Fruit fly (Drosophila melanogaster): Measurements from ENCODE around the gene Ubr3.
A peak's percentile ranks its signal among the peaks of the same experiment; 100 is the strongest.

Ubr3 gene

dm6 chrX:7937588-7938481 is 2.1 kb downstream of the Ubr3 start (continued):
- TF ChIP-seq CG4404 (GFP tag; IDR thresholded peaks at IDR 0.05) (peak; percentile 73; the same call in 1 of the 2 replicates), CG8388 (GFP tag; optimal IDR thresholded peaks at IDR 0.05) (peak; percentile 82), CG43689 (GFP tag; IDR thresholded peaks at IDR 0.05) (no peak), nerfin-1 (tag; optimal IDR thresholded peaks at IDR 0.05) (peak; percentile 86), H2.0 (GFP tag; IDR thresholded peaks at IDR 0.05) (0 out of 2 replicates have a peak, but pooled peaks have one; percentile 40), luna (GFP tag; optimal IDR thresholded peaks at IDR 0.05) (no peak), CG12071 (GFP tag; optimal IDR thresholded peaks at IDR 0.05) (peak; percentile 59), amos (GFP tag; IDR thresholded peaks at IDR 0.05; ENCODE audit: partially characterized antibody) (no peak), cwo (GFP tag; optimal IDR thresholded peaks at IDR 0.05) (peak; percentile 58), Sry-δ (GFP tag; optimal IDR thresholded peaks at IDR 0.05) (peak; percentile 41), bowl (GFP tag; IDR thresholded peaks at IDR 0.05) (peak; percentile 31; the same call in 1 of the 2 replicates), CG7928 (GFP tag; optimal IDR thresholded peaks at IDR 0.05) (no peak), Lim3 (GFP tag; IDR thresholded peaks at IDR 0.05) (peak; percentile 14; the same call in 1 of the 2 replicates), CG13775 (GFP tag; optimal IDR thresholded peaks at IDR 0.05) (peak; percentile 77), stwl (tag; optimal IDR thresholded peaks at IDR 0.05) (no peak), CG4282 (GFP tag; optimal IDR thresholded peaks at IDR 0.05) (peak; percentile 80), Dref (GFP tag; IDR thresholded peaks at IDR 0.05) (peak; percentile 14; the same call in 1 of the 2 replicates), ab (GFP tag; optimal IDR thresholded peaks at IDR 0.05) (peak; percentile 59), odd (GFP tag; optimal IDR thresholded peaks at IDR 0.05) (peak; percentile 82), CG13624 (GFP tag; optimal IDR thresholded peaks at IDR 0.05) (peak; percentile 25), CG11695 (GFP tag; IDR thresholded peaks at IDR 0.05) (peak; percentile 78), kni (GFP tag; optimal IDR thresholded peaks at IDR 0.05) (peak; percentile 87), pzg (GFP tag; optimal IDR thresholded peaks at IDR 0.05) (no peak), CG12155 (GFP tag; optimal IDR thresholded peaks at IDR 0.05) (peak; percentile 58), Mrtf (GFP tag; IDR thresholded peaks at IDR 0.05) (0 out of 3 replicates have a peak, but pooled peaks have one; percentile 9), Atf6 (GFP tag; IDR thresholded peaks at IDR 0.05) (peak; percentile 23; the same call in 1 of the 2 replicates), nau (GFP tag; optimal IDR thresholded peaks at IDR 0.05) (peak; percentile 77), Med (GFP tag) (peak; percentile 92), trh (GFP tag; optimal IDR thresholded peaks at IDR 0.05) (peak; percentile 28), CG13424 (tag; optimal IDR thresholded peaks at IDR 0.05) (peak; percentile 87), CG14860 (GFP tag; IDR thresholded peaks at IDR 0.05; ENCODE audit: partially characterized antibody) (no peak), CG9215 (GFP tag; IDR thresholded peaks at IDR 0.05) (peak; percentile 36; the same call in 1 of the 2 replicates), CG10321 (GFP tag; IDR thresholded peaks at IDR 0.05) (peak; percentile 9; the same call in 1 of the 2 replicates), CG14014 (GFP tag; IDR thresholded peaks at IDR 0.05) (peak; percentile 52; the same call in 1 of the 2 replicates), CG15601 (tag; optimal IDR thresholded peaks at IDR 0.05) (peak; percentile 57), CG17912 (GFP tag; optimal IDR thresholded peaks at IDR 0.05) (peak; percentile 48), cato (GFP tag; optimal IDR thresholded peaks at IDR 0.05; ENCODE audit: borderline replicate concordance) (peak; percentile 74), ro (GFP tag; IDR thresholded peaks at IDR 0.05) (peak; percentile 65), Hr78 (GFP tag; optimal IDR thresholded peaks at IDR 0.05) (no peak), slp2 (GFP tag; optimal IDR thresholded peaks at IDR 0.05) (peak; percentile 89), kay (GFP tag; optimal IDR thresholded peaks at IDR 0.05) (peak; percentile 33), sna (GFP tag; IDR thresholded peaks at IDR 0.05; ENCODE audit: partially characterized antibody) (no peak), CG1832 (GFP tag; optimal IDR thresholded peaks at IDR 0.05) (peak; percentile 55), oc (tag; optimal IDR thresholded peaks at IDR 0.05) (peak; percentile 77), CG3726 (GFP tag; IDR thresholded peaks at IDR 0.05) (peak; percentile 70; the same call in 1 of the 3 replicates), CG2129 (GFP tag; IDR thresholded peaks at IDR 0.05; ENCODE audit: partially characterized antibody) (no peak), CG15073 (GFP tag; optimal IDR thresholded peaks at IDR 0.05) (peak; percentile 2)

Data from whole organism, embryonic.